Fruit fly (Drosophila melanogaster) whole organism, wandering third instar larva: ENCODE measurements around the gene CG31019.

Experiments used
- Dfd ChIP-seq: fragments of >200 bp; optimal IDR thresholded peaks from 2 replicates; lab custom pipeline; 2017; ENCODE audit warnings: missing biosample characterization, missing genetic modification characterization
- Dif ChIP-seq: fragments of 200-275, 200-300 bp; sonication (Bioruptor generic); optimal IDR thresholded peaks from 2 replicates; lab custom pipeline; 2018; ENCODE audit warnings: missing biosample characterization, missing genetic modification characterization; ENCODE audit not compliant: partially characterized antibody
- Sp1 ChIP-seq: fragments of 200-800 bp; sonication (Bioruptor generic); optimal IDR thresholded peaks from 3 replicates; lab custom pipeline; 2019; ENCODE audit warnings: missing biosample characterization, mild to moderate bottlenecking, missing genetic modification characterization, moderate library complexity
- fru ChIP-seq: fragments of 200-800 bp; sonication (Bioruptor generic); optimal IDR thresholded peaks from 3 replicates; lab custom pipeline; 2016; ENCODE audit warnings: missing biosample characterization, mild to moderate bottlenecking, missing genetic modification characterization
- h ChIP-seq: fragments of 200-800 bp; sonication (Bioruptor generic); optimal IDR thresholded peaks from 3 replicates; lab custom pipeline; 2016; ENCODE audit warnings: missing biosample characterization, mild to moderate bottlenecking, missing genetic modification characterization
- psq ChIP-seq: fragments of 200-800 bp; sonication (Bioruptor generic); optimal IDR thresholded peaks from 3 replicates; lab custom pipeline; 2017; ENCODE audit warnings: missing biosample characterization, mild to moderate bottlenecking, missing genetic modification characterization, moderate library complexity

- no peak for TF ChIP-seq Dfd
- TF ChIP-seq psq (GFP tag; lab: Kevin White, UChicago) = no peak
- TF ChIP-seq h (GFP tag; lab: Kevin White, UChicago) = no peak
- no peak for TF ChIP-seq fru (GFP tag; lab: Kevin White, UChicago)
- no peak for TF ChIP-seq Dif (GFP tag; lab: Kevin White, UChicago)
- TF ChIP-seq Sp1 (GFP tag; lab: Kevin White, UChicago) = no peak
Measured at dm6 chr3R:30562733-30563259, 34.0 kb upstream of the CG31019 start.
